Worm (Caenorhabditis elegans): Measurements from ENCODE around the gene Y55D5A.1.

- TF ChIP-seq tab-1 (GFP tag; IDR thresholded peaks at IDR 0.05) = no peak
- no peak for TF ChIP-seq cog-1 (tag; optimal IDR thresholded peaks at IDR 0.05)
- TF ChIP-seq T22C8.4 (GFP tag; IDR thresholded peaks at IDR 0.05) = no peak
- no peak for TF ChIP-seq ref-1 (GFP tag; conservative IDR thresholded peaks at IDR 0.05)
- no peak for TF ChIP-seq med-1 (GFP tag; optimal IDR thresholded peaks at IDR 0.05; ENCODE audit: insufficient read depth)
- TF ChIP-seq ztf-23 (GFP tag; IDR thresholded peaks at IDR 0.05) = no peak
These were observed 40.6 kb upstream of the Y55D5A.1 start for ce11 chrIII:2941578-2941977.

Measured in whole organism, midembryonic.